Fruit fly (Drosophila melanogaster): ENCODE results near the gene Mur11Da.

Gene Mur11Da

dm6 chrX:12957412-12957895 lies 10.2 kb upstream of the Mur11Da start, which contains the start of gene hec (continued):
- TF ChIP-seq CG3847 (GFP tag; IDR thresholded peaks at IDR 0.05) (0 out of 2 replicates have a peak, but pooled peaks have one; percentile 19), Bteb2 (GFP tag; optimal IDR thresholded peaks at IDR 0.05) (no peak), CG11398 (GFP tag; optimal IDR thresholded peaks at IDR 0.05) (no peak), dan (GFP tag; IDR thresholded peaks at IDR 0.05) (no peak), slou (GFP tag; optimal IDR thresholded peaks at IDR 0.05) (no peak), zfh1 (GFP tag; IDR thresholded peaks at IDR 0.05) (no peak), CG34376 (GFP tag; optimal IDR thresholded peaks at IDR 0.05) (no peak), grau (tag; optimal IDR thresholded peaks at IDR 0.05) (peak; percentile 41), sqz (GFP tag; optimal IDR thresholded peaks at IDR 0.05) (no peak), en (GFP tag; optimal IDR thresholded peaks at IDR 0.05) (no peak), Gsc (GFP tag; IDR thresholded peaks at IDR 0.05) (no peak), cwo (GFP tag; optimal IDR thresholded peaks at IDR 0.05) (no peak), fd96Cb (tag; optimal IDR thresholded peaks at IDR 0.05) (peak; percentile 16), CG17612 (GFP tag; IDR thresholded peaks at IDR 0.05) (no peak), Hr51 (GFP tag; optimal IDR thresholded peaks at IDR 0.05) (peak in 1 of 2 experiments; percentile 43), CG4424 (GFP tag; optimal IDR thresholded peaks at IDR 0.05) (no peak), scrt (GFP tag; optimal IDR thresholded peaks at IDR 0.05) (peak; percentile 90), Xrp1 (GFP tag; IDR thresholded peaks at IDR 0.05) (no peak), maf-S (GFP tag; optimal IDR thresholded peaks at IDR 0.05) (no peak), rib (GFP tag; IDR thresholded peaks at IDR 0.05) (no peak), fu2 (GFP tag; optimal IDR thresholded peaks at IDR 0.05) (no peak), abd-A (tag; optimal IDR thresholded peaks at IDR 0.05) (no peak), CG31224 (GFP tag; IDR thresholded peaks at IDR 0.05) (no peak), CG7963 (GFP tag; IDR thresholded peaks at IDR 0.05; ENCODE audit: partially characterized antibody) (no peak), Dp (GFP tag; optimal IDR thresholded peaks at IDR 0.05) (no peak), unc-4 (GFP tag; IDR thresholded peaks at IDR 0.05; ENCODE audit: partially characterized antibody) (no peak), amos (GFP tag; IDR thresholded peaks at IDR 0.05; ENCODE audit: partially characterized antibody) (no peak), CG7372 (GFP tag; IDR thresholded peaks at IDR 0.05) (no peak), z (GFP tag; IDR thresholded peaks at IDR 0.05) (no peak), CG10274 (GFP tag; optimal IDR thresholded peaks at IDR 0.05) (no peak), CG2202 (tag; optimal IDR thresholded peaks at IDR 0.05) (no peak), CG7839 (tag; optimal IDR thresholded peaks at IDR 0.05) (peak; percentile 52), CG15073 (GFP tag; optimal IDR thresholded peaks at IDR 0.05) (no peak), Sry-β (GFP tag; optimal IDR thresholded peaks at IDR 0.05) (no peak), gcm2 (GFP tag; optimal IDR thresholded peaks at IDR 0.05) (no peak), CG11504 (tag; optimal IDR thresholded peaks at IDR 0.05) (peak; percentile 56), CG32532 (GFP tag; IDR thresholded peaks at IDR 0.05) (0 out of 2 replicates have a peak, but pooled peaks have one; percentile 9), Lim3 (GFP tag; IDR thresholded peaks at IDR 0.05) (no peak), CG2678 (tag; optimal IDR thresholded peaks at IDR 0.05) (peak; percentile 55), emc (GFP tag; optimal IDR thresholded peaks at IDR 0.05) (no peak), CG2889 (GFP tag; IDR thresholded peaks at IDR 0.05) (no peak), CG17359 (tag; optimal IDR thresholded peaks at IDR 0.05) (peak; percentile 42), Asciz (GFP tag; optimal IDR thresholded peaks at IDR 0.05) (no peak), Doc2 (GFP tag; IDR thresholded peaks at IDR 0.05) (no peak), NC2β (GFP tag; optimal IDR thresholded peaks at IDR 0.05) (no peak), CG5953 (GFP tag; IDR thresholded peaks at IDR 0.05) (no peak), CG2875 (GFP tag; optimal IDR thresholded peaks at IDR 0.05) (no peak), Bgb (GFP tag; IDR thresholded peaks at IDR 0.05; ENCODE audit: partially characterized antibody) (no peak), CG3838 (GFP tag; optimal IDR thresholded peaks at IDR 0.05) (no peak), CG18011 (GFP tag; optimal IDR thresholded peaks at IDR 0.05) (no peak), Fer1 (GFP tag; optimal IDR thresholded peaks at IDR 0.05) (peak; percentile 50)
